Worm (Caenorhabditis elegans) whole organism, midembryonic: ENCODE data around the gene C16C8.12.
"Not testable (repeated sequence)": the region's sequence is repeated elsewhere in the genome, so short reads cannot be mapped to it uniquely, and the experiment has no call there.

Experiments used
- T22C8.4 ChIP-seq: fragments of 200-800 bp; sonication (Bioruptor generic); IDR thresholded peaks from 2 replicates; pipeline ENCODE4 v1.3.6; 2022; ENCODE audit warnings: missing genetic modification characterization, missing compliant biosample characterization
- cog-1 ChIP-seq: sonication (generic microtip); optimal IDR thresholded peaks from 2 replicates; lab custom pipeline; 2016; ENCODE audit warnings: missing genetic modification characterization, missing compliant biosample characterization
- flt-1 ChIP-seq: fragments of 200-800 bp; sonication (Bioruptor generic); IDR thresholded peaks from 2 replicates; pipeline ENCODE4 v1.3.6; 2022; ENCODE audit warnings: missing genetic modification characterization, missing compliant biosample characterization
- klf-2 ChIP-seq: fragments of 200-800 bp; sonication (Bioruptor generic); conservative IDR thresholded peaks from 2 replicates; pipeline ENCODE4 v1.3.6; 2022; ENCODE audit warnings: missing genetic modification reagents, missing genetic modification characterization, missing compliant biosample characterization
- med-1 ChIP-seq: sonication (generic microtip); optimal IDR thresholded peaks from 2 replicates; lab custom pipeline; 2017; ENCODE audit warnings: missing genetic modification characterization, mild to moderate bottlenecking, missing compliant biosample characterization, antibody characterized with exemption, missing genetic modification reagents; ENCODE audit not compliant: insufficient read depth
- ref-1 ChIP-seq: fragments of 200-800 bp; sonication (Bioruptor generic); conservative IDR thresholded peaks from 2 replicates; pipeline ENCODE4 v1.3.6; 2022; ENCODE audit warnings: missing genetic modification reagents, missing genetic modification characterization, missing compliant biosample characterization
- tab-1 ChIP-seq: fragments of 200-800 bp; sonication (Bioruptor generic); IDR thresholded peaks from 2 replicates; pipeline ENCODE4 v1.3.6; 2022; ENCODE audit warnings: missing genetic modification characterization, missing compliant biosample characterization
- ztf-23 ChIP-seq: fragments of 200-800 bp; sonication (Bioruptor generic); IDR thresholded peaks from 2 replicates; pipeline ENCODE4 v1.3.6; 2022; ENCODE audit warnings: missing genetic modification reagents, missing genetic modification characterization, missing compliant biosample characterization
- ztf-29 ChIP-seq: fragments of 200-800 bp; sonication (Bioruptor generic); IDR thresholded peaks from 2 replicates; pipeline ENCODE4 v1.3.6; 2022; ENCODE audit warnings: missing genetic modification reagents, missing genetic modification characterization, missing compliant biosample characterization

C16C8.12 gene

ce11 chrII:3459199-3459598 lies 6.7 kb downstream of the C16C8.12 start:
- TF ChIP-seq med-1 (GFP tag; lab: Kevin White, UChicago), result no peak
- no peak for TF ChIP-seq ztf-29 (GFP tag; lab: Robert Waterston, UW)
- TF ChIP-seq ztf-23 (GFP tag; lab: Robert Waterston, UW), result no peak
- no peak for TF ChIP-seq klf-2 (GFP tag; lab: Robert Waterston, UW)
- no peak for TF ChIP-seq cog-1
- no peak for TF ChIP-seq ref-1 (GFP tag; lab: Robert Waterston, UW)
- TF ChIP-seq tab-1 (GFP tag; lab: Robert Waterston, UW), result no peak
- no peak for TF ChIP-seq flt-1 (GFP tag; lab: Robert Waterston, UW)
- TF ChIP-seq T22C8.4, result no peak

- TF ChIP-seq T22C8.4 (no peak), klf-2 (GFP tag; lab: Robert Waterston, UW) (no peak), ref-1 (GFP tag; lab: Robert Waterston, UW) (no peak), cog-1 (no peak), med-1 (GFP tag; lab: Kevin White, UChicago) (no peak), tab-1 (GFP tag; lab: Robert Waterston, UW) (no peak), ztf-23 (GFP tag; lab: Robert Waterston, UW) (no peak), flt-1 (GFP tag; lab: Robert Waterston, UW) (no peak), ztf-29 (GFP tag; lab: Robert Waterston, UW) (no peak)
Observed at ce11 chrII:3460048-3460447, 7.5 kb downstream of the C16C8.12 start, which contains the start of gene C16C8.7. Gene C16C8.7, minus strand, starts transcription at chrII:3460148.

DNA sequence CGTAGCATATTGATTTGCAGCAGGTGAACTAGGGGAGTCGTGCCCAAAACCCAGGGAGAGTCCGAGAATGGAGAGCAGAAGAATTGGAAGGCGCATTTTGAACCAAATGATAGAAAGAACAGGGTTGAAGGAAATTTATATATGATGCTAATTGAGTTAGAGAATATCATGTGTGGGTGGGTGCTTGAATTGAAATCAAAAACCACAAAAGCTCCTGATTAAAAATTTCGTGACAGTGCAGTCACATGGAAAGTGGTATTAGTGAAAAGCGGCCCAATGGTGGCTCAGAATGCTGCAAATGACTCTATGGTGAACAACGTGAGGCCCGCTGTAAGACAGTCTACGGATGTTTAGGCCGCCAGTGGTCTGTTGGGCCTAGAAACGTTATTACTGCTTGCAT lies 9.1 kb downstream of the C16C8.12 start, which contains the start of gene C16C8.8:
Gene C16C8.8 (minus strand): TSS at position 101 of the 400 bp plus-strand sequence.
- TF ChIP-seq ztf-29 (GFP tag; lab: Robert Waterston, UW) (no peak), flt-1 (GFP tag; lab: Robert Waterston, UW) (no peak), med-1 (GFP tag; lab: Kevin White, UChicago) (no peak), klf-2 (GFP tag; lab: Robert Waterston, UW) (no peak), ztf-23 (GFP tag; lab: Robert Waterston, UW) (no peak), T22C8.4 (no peak), tab-1 (GFP tag; lab: Robert Waterston, UW) (no peak), ref-1 (GFP tag; lab: Robert Waterston, UW) (no peak), cog-1 (no peak)

DNA sequence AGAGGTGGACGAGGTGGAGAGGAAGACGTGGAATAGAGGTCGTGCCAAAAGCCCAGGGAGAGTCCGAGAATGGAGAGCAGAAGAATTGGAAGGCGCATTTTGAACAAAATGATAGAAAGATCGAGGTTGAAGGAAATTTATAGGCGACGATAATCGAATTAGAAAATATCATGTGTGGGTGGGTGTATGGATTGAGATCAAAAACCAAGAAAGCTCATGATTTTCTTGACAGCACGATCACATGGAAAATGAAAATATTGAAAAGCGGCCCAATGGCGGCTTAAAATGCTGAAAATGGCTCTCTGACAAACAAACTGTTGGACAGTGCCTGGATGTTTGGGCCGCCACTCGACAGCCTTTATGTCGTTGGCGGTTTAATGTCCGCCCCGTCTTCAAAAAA lies 10.6 kb downstream of the C16C8.12 start, which contains the start of gene C16C8.9:
Gene C16C8.9 (minus strand): TSS at position 101 of the 400 bp plus-strand sequence.
- TF ChIP-seq flt-1 (GFP tag; lab: Robert Waterston, UW) (no peak), ref-1 (GFP tag; lab: Robert Waterston, UW) (no peak), ztf-29 (GFP tag; lab: Robert Waterston, UW) (no peak), T22C8.4 (no peak), klf-2 (GFP tag; lab: Robert Waterston, UW) (no peak), med-1 (GFP tag; lab: Kevin White, UChicago) (no peak), tab-1 (GFP tag; lab: Robert Waterston, UW) (no peak), ztf-23 (GFP tag; lab: Robert Waterston, UW) (no peak), cog-1 (no peak)

ce11 chrII:3464580-3464979 lies 12.1 kb downstream of the C16C8.12 start, which contains the start of gene C16C8.10:
Gene C16C8.10, minus strand, starts transcription at chrII:3464680.
- not testable (repeated sequence) for TF ChIP-seq ztf-29 (GFP tag; lab: Robert Waterston, UW); tab-1 (GFP tag; lab: Robert Waterston, UW); T22C8.4

DNA sequence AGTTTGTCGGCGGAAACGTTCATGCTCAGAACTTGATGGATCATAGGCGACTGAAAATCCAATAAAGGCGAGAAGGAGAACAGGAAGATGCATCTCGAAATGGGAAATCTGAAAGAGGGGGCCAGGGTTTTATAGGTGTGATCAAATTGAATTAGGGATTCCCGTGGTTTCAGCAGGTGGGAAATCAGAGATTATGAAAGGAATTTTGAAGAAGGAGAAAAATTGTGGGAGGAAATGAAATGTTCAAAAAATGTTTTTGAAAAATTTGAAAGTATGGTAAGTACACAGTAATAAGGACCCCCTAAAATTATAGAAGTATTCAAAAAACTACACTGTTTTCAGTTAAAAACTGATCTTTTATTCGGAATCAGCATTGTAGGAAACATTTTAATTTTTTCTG lies 18.0 kb downstream of the C16C8.12 start, which contains the start of gene Y49F6B.20:
Gene Y49F6B.20 (minus strand): TSS at position 101 of the 400 bp plus-strand sequence.
- TF ChIP-seq T22C8.4 (no peak), tab-1 (GFP tag; lab: Robert Waterston, UW) (no peak), ztf-23 (GFP tag; lab: Robert Waterston, UW) (no peak), ref-1 (GFP tag; lab: Robert Waterston, UW) (no peak), flt-1 (GFP tag; lab: Robert Waterston, UW) (no peak), cog-1 (no peak), med-1 (GFP tag; lab: Kevin White, UChicago) (no peak), klf-2 (GFP tag; lab: Robert Waterston, UW) (no peak), ztf-29 (GFP tag; lab: Robert Waterston, UW) (no peak)

ce11 chrII:3471603-3472002 lies 19.1 kb downstream of the C16C8.12 start, which contains the start of gene Y49F6B.13:
Gene Y49F6B.13, minus strand, starts transcription at chrII:3471703.
- TF ChIP-seq ztf-29 (GFP tag; lab: Robert Waterston, UW) (no peak), klf-2 (GFP tag; lab: Robert Waterston, UW) (no peak), tab-1 (GFP tag; lab: Robert Waterston, UW) (no peak), ref-1 (GFP tag; lab: Robert Waterston, UW) (no peak), med-1 (GFP tag; lab: Kevin White, UChicago) (no peak), cog-1 (no peak), flt-1 (GFP tag; lab: Robert Waterston, UW) (no peak), T22C8.4 (no peak), ztf-23 (GFP tag; lab: Robert Waterston, UW) (no peak)

- no peak for TF ChIP-seq ztf-29 (GFP tag; lab: Robert Waterston, UW)
- no peak for TF ChIP-seq flt-1 (GFP tag; lab: Robert Waterston, UW)
- TF ChIP-seq T22C8.4, result no peak
Observed at ce11 chrII:3472316-3472715, 19.8 kb downstream of the C16C8.12 start, which contains the start of gene Y49F6B.12. Gene Y49F6B.12, minus strand, starts transcription at chrII:3472416.

DNA sequence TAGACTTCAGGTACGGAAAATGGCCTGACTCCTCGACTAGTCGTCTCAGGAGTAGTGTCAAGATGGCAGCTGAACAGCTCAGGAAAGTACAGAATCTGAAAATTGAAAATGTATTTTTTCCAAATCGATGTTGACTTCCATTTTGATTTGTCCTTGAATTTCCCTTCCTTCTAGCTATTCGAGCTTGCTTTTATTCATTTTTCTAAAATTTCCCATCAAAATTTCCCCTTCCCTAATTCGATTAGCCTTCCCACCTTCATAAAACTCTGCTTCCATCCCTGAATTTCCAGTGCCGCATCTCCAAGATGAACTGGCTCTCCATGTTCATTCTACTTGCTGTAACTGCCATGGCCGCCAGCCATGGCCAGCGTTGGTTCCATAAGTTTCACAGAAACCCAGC lies 20.3 kb downstream of the C16C8.12 start, which contains the start of gene Y49F6B.6:
Gene Y49F6B.6 (plus strand): TSS at position 301 of the 400 bp plus-strand sequence.
- no peak for TF ChIP-seq tab-1 (GFP tag; lab: Robert Waterston, UW)
- no peak for TF ChIP-seq cog-1
- TF ChIP-seq flt-1 (GFP tag; lab: Robert Waterston, UW), result no peak
- no peak for TF ChIP-seq klf-2 (GFP tag; lab: Robert Waterston, UW)
- no peak for TF ChIP-seq ztf-23 (GFP tag; lab: Robert Waterston, UW)
- TF ChIP-seq ref-1 (GFP tag; lab: Robert Waterston, UW), result no peak
- no peak for TF ChIP-seq T22C8.4
- TF ChIP-seq ztf-29 (GFP tag; lab: Robert Waterston, UW), result no peak
- no peak for TF ChIP-seq med-1 (GFP tag; lab: Kevin White, UChicago)
